Worm (Caenorhabditis elegans) whole organism, L1 larva: ENCODE measurements around the gene bicd-1.

ENCODE experiments used
- C34B4.2 ChIP-seq: sonication (generic microtip); optimal IDR thresholded peaks from 2 replicates; lab custom pipeline; 2017; ENCODE audit warnings: mild to moderate bottlenecking, missing genetic modification characterization, missing compliant biosample characterization
- ama-1 ChIP-seq: fragments of 150-350 bp; optimal IDR thresholded peaks from 2 replicates; lab custom pipeline; 2014
- ceh-8 ChIP-seq: fragments of 200-800 bp; sonication (Bioruptor generic); optimal IDR thresholded peaks from 2 replicates; lab custom pipeline; 2018; ENCODE audit warnings: mild to moderate bottlenecking, missing genetic modification characterization, moderate library complexity, missing compliant biosample characterization
- ceh-88 ChIP-seq: fragments of 200-800 bp; sonication (Bioruptor generic); IDR thresholded peaks from 2 replicates; pipeline ENCODE4 v1.3.6; 2022; ENCODE audit warnings: missing genetic modification characterization, missing compliant biosample characterization
- ceh-90 ChIP-seq: sonication (generic microtip); optimal IDR thresholded peaks from 2 replicates; lab custom pipeline; 2016; ENCODE audit warnings: missing genetic modification characterization, missing compliant biosample characterization
- elt-3 ChIP-seq, 6 experiments: fragments of 150-350 bp in 1 of 6; sonication (generic microtip); optimal IDR thresholded peaks; 2 replicates each; lab custom pipeline; 2017 to 2018; ENCODE audit warnings: missing biosample characterization in 6 of 6, missing genetic modification characterization in 6 of 6, inconsistent platforms in 1 of 6
- fos-1 ChIP-seq: fragments of 150-350 bp; optimal IDR thresholded peaks from 2 replicates; lab custom pipeline; 2014; ENCODE audit warnings: missing biosample characterization, missing genetic modification characterization
- hlh-4 ChIP-seq: sonication (generic microtip); optimal IDR thresholded peaks from 2 replicates; lab custom pipeline; 2016; ENCODE audit warnings: mild to moderate bottlenecking, missing genetic modification characterization, missing compliant biosample characterization
- lin-14 ChIP-seq: fragments of 200-800 bp; sonication (Bioruptor generic); optimal IDR thresholded peaks from 2 replicates; lab custom pipeline; 2018; ENCODE audit warnings: mild to moderate bottlenecking, missing genetic modification characterization, moderate library complexity, missing compliant biosample characterization
- nhr-12 ChIP-seq: sonication (generic microtip); optimal IDR thresholded peaks from 2 replicates; lab custom pipeline; 2017; ENCODE audit warnings: missing biosample characterization, missing genetic modification characterization
- nhr-28 ChIP-seq: fragments of 150-350 bp; optimal IDR thresholded peaks from 2 replicates; lab custom pipeline; 2014; ENCODE audit warnings: missing biosample characterization, missing genetic modification characterization
- nhr-77 ChIP-seq: fragments of 150-350 bp; optimal IDR thresholded peaks from 2 replicates; lab custom pipeline; 2014; ENCODE audit warnings: missing biosample characterization, missing genetic modification characterization
- pag-3 ChIP-seq: sonication (generic microtip); optimal IDR thresholded peaks from 2 replicates; lab custom pipeline; 2017; ENCODE audit warnings: missing genetic modification characterization, mild to moderate bottlenecking, missing compliant biosample characterization, antibody characterized with exemption, borderline replicate concordance; ENCODE audit not compliant: insufficient read depth
- snpc-4 ChIP-seq: fragments of 150-350 bp; optimal IDR thresholded peaks from 2 replicates; lab custom pipeline; 2014; ENCODE audit warnings: missing biosample characterization, missing genetic modification characterization

- TF ChIP-seq snpc-4 (tag; lab: Kevin White, UChicago) (no peak), fos-1 (tag; lab: Kevin White, UChicago) (no peak), lin-14 (GFP tag; lab: Kevin White, UChicago) (no peak), nhr-12 (no peak), ceh-90 (tag; lab: Kevin White, UChicago) (no peak), nhr-77 (tag; lab: Kevin White, UChicago) (no peak), ama-1 (lab: Kevin White, UChicago) (no peak), hlh-4 (no peak), elt-3 (tag; optimal IDR thresholded peaks at IDR 0.05; lab: Kevin White, UChicago) (no peak), nhr-28 (no peak), pag-3 (no peak), ceh-8 (no peak), C34B4.2 (no peak), ceh-88 (no peak)
Measured at ce11 chrIV:6601213-6601724, 29.1 kb upstream of the bicd-1 start, which contains the start of gene sup-36.
